Fruit fly (Drosophila melanogaster) S2 (cell line): Measurements from ENCODE around the gene pros.

ENCODE experiments used
- CG8478 ChIP-seq: fragments of >200 bp; optimal IDR thresholded peaks from 2 replicates; lab custom pipeline; 2018
- CTCF ChIP-seq, 2 experiments: fragments of >200 bp; optimal IDR thresholded peaks; 2 replicates each; lab custom pipeline; 2018

DNA sequence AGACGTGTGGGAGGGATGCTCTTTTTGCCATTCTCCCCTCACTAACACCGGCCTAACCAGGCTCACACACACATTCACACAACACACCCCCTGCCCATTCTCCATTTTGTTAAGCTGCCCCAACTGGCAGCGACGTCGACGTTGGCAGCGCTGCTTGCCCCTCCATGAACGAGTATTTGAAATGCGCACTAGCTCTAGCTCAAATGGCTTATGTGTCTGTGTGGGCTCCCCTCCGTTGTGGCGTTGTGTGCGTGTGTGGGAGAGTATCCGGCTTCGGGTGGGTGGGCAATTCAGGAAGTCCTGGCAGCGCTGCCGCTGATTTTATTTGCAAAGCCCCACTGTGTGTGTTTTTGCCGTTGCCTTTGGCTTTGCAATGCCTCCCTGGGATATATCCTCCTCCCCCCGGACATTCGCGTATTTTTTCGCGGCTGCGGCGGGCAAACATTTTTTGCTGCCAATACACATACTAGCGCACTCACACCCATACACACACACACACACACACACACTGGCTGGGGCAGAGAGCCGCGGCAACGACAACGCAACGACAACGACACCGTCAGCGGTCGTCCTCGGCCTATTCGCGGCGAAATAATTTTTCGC, 6.1 kb downstream of the pros start:
- TF ChIP-seq CG8478 (no peak), CTCF (optimal IDR thresholded peaks at IDR 0.05; lab: Kevin White, UChicago) (no peak)
